Worm (Caenorhabditis elegans): ENCODE measurements around the gene C33F10.1.

ce11 chrII:4866045-4866444 lies 31.2 kb downstream of the C33F10.1 start:
- no peak for TF ChIP-seq tab-1 (GFP tag; IDR thresholded peaks at IDR 0.05)
- no peak for TF ChIP-seq flt-1 (GFP tag; IDR thresholded peaks at IDR 0.05)
- no peak for TF ChIP-seq med-1 (GFP tag; optimal IDR thresholded peaks at IDR 0.05; ENCODE audit: insufficient read depth)
- no peak for TF ChIP-seq ztf-29 (GFP tag; IDR thresholded peaks at IDR 0.05)
- TF ChIP-seq ref-1 (GFP tag; conservative IDR thresholded peaks at IDR 0.05): no peak
- no peak for TF ChIP-seq T22C8.4 (GFP tag; IDR thresholded peaks at IDR 0.05)
- no peak for TF ChIP-seq klf-2 (GFP tag; conservative IDR thresholded peaks at IDR 0.05)

All from whole organism, midembryonic.